Worm (Caenorhabditis elegans) whole organism, midembryonic: ENCODE data around the gene srw-97.

ENCODE experiments used
- T22C8.4 ChIP-seq: fragments of 200-800 bp; sonication (Bioruptor generic); IDR thresholded peaks from 2 replicates; pipeline ENCODE4 v1.3.6; 2022; ENCODE audit warnings: missing genetic modification characterization, missing compliant biosample characterization
- cog-1 ChIP-seq: sonication (generic microtip); optimal IDR thresholded peaks from 2 replicates; lab custom pipeline; 2016; ENCODE audit warnings: missing genetic modification characterization, missing compliant biosample characterization
- flt-1 ChIP-seq: fragments of 200-800 bp; sonication (Bioruptor generic); IDR thresholded peaks from 2 replicates; pipeline ENCODE4 v1.3.6; 2022; ENCODE audit warnings: missing genetic modification characterization, missing compliant biosample characterization
- klf-2 ChIP-seq: fragments of 200-800 bp; sonication (Bioruptor generic); conservative IDR thresholded peaks from 2 replicates; pipeline ENCODE4 v1.3.6; 2022; ENCODE audit warnings: missing genetic modification reagents, missing genetic modification characterization, missing compliant biosample characterization
- med-1 ChIP-seq: sonication (generic microtip); optimal IDR thresholded peaks from 2 replicates; lab custom pipeline; 2017; ENCODE audit warnings: missing genetic modification characterization, mild to moderate bottlenecking, missing compliant biosample characterization, antibody characterized with exemption, missing genetic modification reagents; ENCODE audit not compliant: insufficient read depth
- ref-1 ChIP-seq: fragments of 200-800 bp; sonication (Bioruptor generic); conservative IDR thresholded peaks from 2 replicates; pipeline ENCODE4 v1.3.6; 2022; ENCODE audit warnings: missing genetic modification reagents, missing genetic modification characterization, missing compliant biosample characterization
- tab-1 ChIP-seq: fragments of 200-800 bp; sonication (Bioruptor generic); IDR thresholded peaks from 2 replicates; pipeline ENCODE4 v1.3.6; 2022; ENCODE audit warnings: missing genetic modification characterization, missing compliant biosample characterization
- ztf-23 ChIP-seq: fragments of 200-800 bp; sonication (Bioruptor generic); IDR thresholded peaks from 2 replicates; pipeline ENCODE4 v1.3.6; 2022; ENCODE audit warnings: missing genetic modification reagents, missing genetic modification characterization, missing compliant biosample characterization
- ztf-29 ChIP-seq: fragments of 200-800 bp; sonication (Bioruptor generic); IDR thresholded peaks from 2 replicates; pipeline ENCODE4 v1.3.6; 2022; ENCODE audit warnings: missing genetic modification reagents, missing genetic modification characterization, missing compliant biosample characterization

DNA sequence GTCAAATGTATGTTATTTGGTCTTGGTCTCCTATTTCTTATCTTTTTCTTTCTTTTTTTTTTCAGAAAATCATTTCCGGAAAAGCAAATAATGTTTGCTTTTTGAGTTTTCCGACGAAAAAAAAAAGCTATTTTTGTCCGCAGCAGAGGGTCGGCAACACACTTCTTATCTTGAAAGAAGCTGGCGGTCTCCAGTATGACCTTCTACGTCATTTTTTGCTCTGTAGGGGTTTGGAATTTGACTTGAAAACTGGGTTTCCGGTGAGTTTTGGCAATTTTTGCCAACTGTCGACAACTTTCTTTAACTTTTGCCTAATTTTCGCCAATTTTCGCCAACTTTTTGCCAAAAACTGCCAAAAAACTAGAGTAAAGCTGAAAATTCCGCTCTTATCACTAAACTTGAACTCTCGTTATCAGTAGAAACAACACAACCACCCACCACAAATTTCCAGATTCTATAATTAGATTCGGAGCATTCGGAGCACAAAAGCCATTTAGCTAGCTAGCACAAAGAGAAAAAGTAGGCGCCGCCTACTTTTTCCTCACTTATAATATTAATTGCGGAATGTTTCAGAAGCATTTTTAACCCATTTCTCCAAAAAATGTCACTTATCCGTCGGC lies 1.6 kb upstream of the srw-97 start, which contains the start of gene nhx-6:
- no peak for TF ChIP-seq cog-1 (tag; lab: Kevin White, UChicago)
- no peak for TF ChIP-seq ref-1 (GFP tag; lab: Robert Waterston, UW)
- TF ChIP-seq tab-1 (GFP tag; lab: Robert Waterston, UW), result no peak
- TF ChIP-seq ztf-29 (GFP tag; lab: Robert Waterston, UW), result no peak
- TF ChIP-seq flt-1 (GFP tag; lab: Robert Waterston, UW), result no peak
- no peak for TF ChIP-seq ztf-23 (GFP tag; lab: Robert Waterston, UW)
- TF ChIP-seq klf-2 (GFP tag; lab: Robert Waterston, UW), result no peak
- no peak for TF ChIP-seq T22C8.4 (GFP tag; lab: Robert Waterston, UW)
- TF ChIP-seq med-1, result no peak
